Worm (Caenorhabditis elegans): Measurements from ENCODE around the gene Y43F8C.15.
"Not testable (repeated sequence)": the region's sequence is repeated elsewhere in the genome, so short reads cannot be mapped to it uniquely, and the experiment has no call there.

The Y43F8C.15 gene

ce11 chrV:19710514-19710913 lies at the start of gene Y43F8C.15:
TSS of gene Y43F8C.15 (minus strand) at chrV:19710614.
- TF ChIP-seq him-1, dao-5, W03F9.2 (tag; optimal IDR thresholded peaks at IDR 0.05): not testable (repeated sequence)

- TF ChIP-seq dao-5 (tag; optimal IDR thresholded peaks at IDR 0.05) (no peak), W03F9.2 (tag; optimal IDR thresholded peaks at IDR 0.05) (no peak)
Measured at ce11 chrV:19759282-19759681, 48.9 kb upstream of the Y43F8C.15 start.

DNA sequence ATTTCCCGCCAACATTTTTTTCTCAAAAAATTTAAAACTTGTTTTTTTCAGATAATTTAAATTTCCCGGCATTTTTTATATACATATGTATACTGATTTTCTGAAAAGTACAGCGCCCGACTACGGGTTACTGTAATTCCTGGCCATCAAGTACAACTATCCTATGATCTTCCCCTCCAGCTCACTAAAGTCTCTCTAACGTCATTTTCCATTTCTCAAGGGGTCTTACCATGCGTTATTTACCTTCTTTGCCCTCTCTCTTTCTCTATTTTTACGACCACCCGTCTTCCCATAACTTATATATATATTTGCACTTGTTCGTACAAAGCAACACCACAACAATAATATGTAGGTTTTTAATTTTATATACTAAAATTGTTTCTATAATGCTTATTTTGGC lies 45.8 kb upstream of the Y43F8C.15 start, which contains the start of gene W04E12.9:
Gene W04E12.9, plus strand, starts transcription at position 301 of the 400 bp plus-strand sequence.
- TF ChIP-seq him-1 (tag; optimal IDR thresholded peaks at IDR 0.05): no peak
- TF ChIP-seq W03F9.2 (tag; optimal IDR thresholded peaks at IDR 0.05): no peak
- TF ChIP-seq dao-5 (tag; optimal IDR thresholded peaks at IDR 0.05): no peak

ce11 chrV:19755260-19755659 lies 44.8 kb upstream of the Y43F8C.15 start, which contains the start of gene clec-50:
TSS of gene clec-50 (minus strand) at chrV:19755368.
- no peak for TF ChIP-seq W03F9.2 (tag; optimal IDR thresholded peaks at IDR 0.05)
- TF ChIP-seq dao-5 (tag; optimal IDR thresholded peaks at IDR 0.05): no peak
- TF ChIP-seq him-1 (tag; optimal IDR thresholded peaks at IDR 0.05): no peak

DNA sequence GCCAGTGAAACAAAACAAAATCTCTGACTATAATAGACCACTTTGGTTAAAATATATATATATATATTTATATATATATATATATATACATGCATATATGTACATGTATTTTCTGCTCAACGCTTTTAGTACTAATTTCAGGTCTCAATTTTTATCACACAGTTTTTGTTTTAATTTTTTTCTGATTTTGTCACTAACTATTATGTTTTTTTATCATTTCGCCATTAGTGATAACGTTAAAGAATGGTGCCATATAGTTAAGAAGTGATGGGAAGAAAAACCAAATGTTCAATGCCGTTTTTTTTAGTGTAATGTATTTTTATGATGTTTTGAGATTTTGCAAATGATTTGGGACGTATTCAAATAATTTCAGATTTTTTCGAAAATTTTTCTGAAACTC lies 43.9 kb upstream of the Y43F8C.15 start:
- TF ChIP-seq him-1 (tag; optimal IDR thresholded peaks at IDR 0.05) (no peak), dao-5 (tag; optimal IDR thresholded peaks at IDR 0.05) (no peak), W03F9.2 (tag; optimal IDR thresholded peaks at IDR 0.05) (no peak)

- no peak for TF ChIP-seq W03F9.2 (tag; optimal IDR thresholded peaks at IDR 0.05)
Measured at ce11 chrV:19752879-19753278, 42.5 kb upstream of the Y43F8C.15 start.

- TF ChIP-seq dao-5 (tag; optimal IDR thresholded peaks at IDR 0.05) (no peak), him-1 (tag; optimal IDR thresholded peaks at IDR 0.05) (no peak), W03F9.2 (tag; optimal IDR thresholded peaks at IDR 0.05) (no peak)
Measured at ce11 chrV:19751124-19751523, 40.7 kb upstream of the Y43F8C.15 start, which contains the start of gene clec-49. TSS of gene clec-49 (minus strand) at chrV:19751226.

ce11 chrV:19747144-19747543 lies 36.7 kb upstream of the Y43F8C.15 start:
- TF ChIP-seq W03F9.2 (tag; optimal IDR thresholded peaks at IDR 0.05): no peak
- TF ChIP-seq dao-5 (tag; optimal IDR thresholded peaks at IDR 0.05): no peak
- no peak for TF ChIP-seq him-1 (tag; optimal IDR thresholded peaks at IDR 0.05)

- TF ChIP-seq W03F9.2 (tag; optimal IDR thresholded peaks at IDR 0.05) (no peak), dao-5 (tag; optimal IDR thresholded peaks at IDR 0.05) (no peak), him-1 (tag; optimal IDR thresholded peaks at IDR 0.05) (no peak)
Measured at ce11 chrV:19745852-19746251, 35.4 kb upstream of the Y43F8C.15 start, which contains the start of gene W04E12.5. TSS of gene W04E12.5 (plus strand) at chrV:19746152.

DNA sequence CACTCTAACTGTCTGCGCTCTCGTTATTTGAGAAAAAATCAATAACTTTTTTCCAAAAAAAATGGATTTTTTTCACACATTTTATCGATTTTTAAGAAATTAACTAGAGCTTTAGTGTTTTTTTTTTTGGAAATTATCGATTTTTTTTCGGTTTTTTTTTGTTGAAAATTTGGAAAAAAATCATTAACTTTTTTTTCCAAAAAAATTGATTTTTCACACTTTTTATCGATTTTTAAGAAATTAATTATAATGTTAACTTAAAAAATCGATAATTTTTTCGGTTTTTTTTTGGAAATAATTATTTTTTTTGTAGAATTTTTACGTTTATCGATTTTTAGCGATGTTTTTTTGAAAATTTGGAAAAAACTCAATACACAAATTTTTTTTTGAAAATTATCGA lies 33.8 kb upstream of the Y43F8C.15 start:
- no peak for TF ChIP-seq W03F9.2 (tag; optimal IDR thresholded peaks at IDR 0.05)

DNA sequence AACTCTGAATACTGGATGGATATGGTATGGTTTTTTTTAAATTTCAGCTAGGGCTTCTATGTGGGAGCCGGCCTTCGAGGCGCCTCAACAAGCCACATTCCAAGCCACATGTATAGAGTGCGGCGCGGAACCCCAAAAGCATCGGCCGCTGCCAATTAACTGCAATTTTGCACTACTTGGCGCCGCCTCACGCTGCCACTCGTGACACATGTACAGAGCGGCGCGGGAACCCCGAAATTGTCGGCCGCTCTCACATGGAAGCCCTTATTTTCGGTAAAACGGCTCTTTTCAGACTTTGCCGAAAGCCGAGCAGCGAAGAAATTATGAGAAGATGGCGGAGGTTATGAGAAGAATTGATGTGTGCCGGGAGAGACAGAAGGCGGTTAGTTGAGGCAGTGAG lies 33.4 kb upstream of the Y43F8C.15 start:
- TF ChIP-seq him-1 (tag; optimal IDR thresholded peaks at IDR 0.05): no peak

DNA sequence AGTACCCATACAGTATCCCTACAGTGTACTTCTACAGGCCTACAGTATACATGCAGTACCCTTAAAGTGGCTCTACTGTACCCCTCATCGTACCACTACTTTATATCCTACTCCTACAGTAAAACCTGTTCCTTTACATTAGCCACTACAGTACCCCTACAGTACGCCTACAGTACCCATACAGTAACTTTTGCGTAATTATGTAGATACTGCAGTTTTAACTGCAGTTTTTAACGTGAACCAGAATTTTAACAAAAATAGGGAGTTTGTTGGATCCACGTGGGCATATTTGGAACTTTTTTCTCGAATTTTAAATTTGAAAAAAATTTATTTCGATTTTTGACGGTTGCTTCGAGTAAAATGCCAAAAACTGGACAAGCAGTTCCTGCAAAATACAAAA lies 32.9 kb upstream of the Y43F8C.15 start, which contains the start of gene W04E12.4:
Gene W04E12.4, plus strand, starts transcription at position 301 of the 400 bp plus-strand sequence.
- TF ChIP-seq dao-5 (tag; optimal IDR thresholded peaks at IDR 0.05) (no peak), W03F9.2 (tag; optimal IDR thresholded peaks at IDR 0.05) (no peak), him-1 (tag; optimal IDR thresholded peaks at IDR 0.05) (no peak)

DNA sequence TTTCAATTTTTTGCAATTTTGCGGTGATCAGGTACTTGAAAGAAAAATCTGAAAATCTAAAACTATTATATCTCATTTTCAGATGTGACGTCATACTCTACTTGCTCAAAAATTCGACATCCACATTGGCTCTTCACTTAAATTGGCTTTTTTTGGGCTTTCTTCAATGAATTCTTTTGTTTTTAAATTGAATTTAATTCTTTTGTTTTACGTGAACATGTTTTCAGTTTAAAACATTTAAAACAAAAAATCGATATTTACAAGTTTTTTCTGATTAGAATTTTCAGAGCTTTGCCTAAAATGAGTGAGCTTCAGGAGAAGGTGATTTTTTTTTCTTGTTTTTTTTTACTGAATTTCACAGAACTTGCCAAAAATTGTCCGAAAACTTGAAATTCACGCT lies 31.2 kb upstream of the Y43F8C.15 start, which contains the start of gene W04E12.3:
Gene W04E12.3, plus strand, starts transcription at position 301 of the 400 bp plus-strand sequence.
- no peak for TF ChIP-seq W03F9.2 (tag; optimal IDR thresholded peaks at IDR 0.05)
- TF ChIP-seq him-1 (tag; optimal IDR thresholded peaks at IDR 0.05): no peak
- no peak for TF ChIP-seq dao-5 (tag; optimal IDR thresholded peaks at IDR 0.05)

- TF ChIP-seq W03F9.2 (tag; optimal IDR thresholded peaks at IDR 0.05): no peak
- no peak for TF ChIP-seq dao-5 (tag; optimal IDR thresholded peaks at IDR 0.05)
- no peak for TF ChIP-seq him-1 (tag; optimal IDR thresholded peaks at IDR 0.05)
Measured at ce11 chrV:19741034-19741433, 30.6 kb upstream of the Y43F8C.15 start, which contains the start of gene W04E12.2. TSS of gene W04E12.2 (minus strand) at chrV:19741134.

DNA sequence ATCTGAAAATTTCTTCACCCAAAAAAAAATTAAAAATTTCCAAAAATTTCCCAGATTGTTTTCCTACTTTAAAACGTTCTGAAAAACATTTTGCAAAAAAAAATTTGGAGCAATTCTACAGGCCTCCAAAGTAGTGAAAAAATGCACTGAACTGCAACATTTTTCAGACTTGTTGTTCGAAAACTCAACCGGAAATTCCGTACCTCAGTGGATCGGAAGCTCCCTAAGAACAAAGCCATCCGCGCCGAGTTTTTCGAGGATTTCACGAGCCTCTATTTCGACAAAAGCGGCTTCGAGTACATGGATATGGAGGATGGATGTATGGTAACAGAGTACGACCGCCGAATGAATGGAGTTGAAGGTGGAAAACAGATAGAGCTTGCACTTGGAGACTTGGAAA lies 27.7 kb upstream of the Y43F8C.15 start, which contains the start of gene fbxa-131:
Gene fbxa-131, plus strand, starts transcription at position 301 of the 400 bp plus-strand sequence.
- no peak for TF ChIP-seq him-1 (tag; optimal IDR thresholded peaks at IDR 0.05)
